Worm (Caenorhabditis elegans) whole organism, late embryonic: ENCODE data around the gene smu-2.
A peak's percentile ranks its signal among the peaks of the same experiment; 100 is the strongest.

Source experiments
- C08G9.2 ChIP-seq: sonication (generic microtip); optimal IDR thresholded peaks from 2 replicates; lab custom pipeline; 2016; ENCODE audit warnings: mild to moderate bottlenecking, missing genetic modification characterization, moderate library complexity, missing compliant biosample characterization
- C38D4.7 ChIP-seq: fragments of 200-800 bp; sonication (Bioruptor generic); optimal IDR thresholded peaks from 2 replicates; lab custom pipeline; 2018; ENCODE audit warnings: mild to moderate bottlenecking, missing genetic modification characterization, moderate library complexity, missing compliant biosample characterization
- F13H6.1 ChIP-seq: sonication (generic microtip); optimal IDR thresholded peaks from 2 replicates; lab custom pipeline; 2016; ENCODE audit warnings: missing genetic modification characterization, missing compliant biosample characterization
- K09A11.1 ChIP-seq: sonication (generic microtip); optimal IDR thresholded peaks from 2 replicates; lab custom pipeline; 2017; ENCODE audit warnings: antibody characterized with exemption, mild to moderate bottlenecking, missing genetic modification characterization, missing compliant biosample characterization; ENCODE audit not compliant: insufficient read depth
- Y22D7AL.16 ChIP-seq: sonication (generic microtip); optimal IDR thresholded peaks from 2 replicates; lab custom pipeline; 2016; ENCODE audit warnings: missing genetic modification characterization, missing compliant biosample characterization
- ceh-18 ChIP-seq: sonication (generic microtip); optimal IDR thresholded peaks from 2 replicates; lab custom pipeline; 2016; ENCODE audit warnings: missing genetic modification characterization, missing compliant biosample characterization
- ceh-19 ChIP-seq: fragments of 200-800 bp; sonication (Bioruptor generic); optimal IDR thresholded peaks from 2 replicates; lab custom pipeline; 2018; ENCODE audit warnings: mild to moderate bottlenecking, missing genetic modification characterization, missing compliant biosample characterization
- ceh-2 ChIP-seq: sonication (generic microtip); optimal IDR thresholded peaks from 2 replicates; lab custom pipeline; 2016; ENCODE audit warnings: missing genotype, missing genetic modification characterization, missing compliant biosample characterization
- ceh-24 ChIP-seq: sonication (generic microtip); optimal IDR thresholded peaks from 2 replicates; lab custom pipeline; 2016; ENCODE audit warnings: mild to moderate bottlenecking, missing genetic modification characterization, missing compliant biosample characterization
- ceh-34 ChIP-seq: sonication (generic microtip); optimal IDR thresholded peaks from 2 replicates; lab custom pipeline; 2016; ENCODE audit warnings: mild to moderate bottlenecking, missing genetic modification characterization, missing compliant biosample characterization
- ceh-45 ChIP-seq: fragments of 200-800 bp; sonication (Bioruptor generic); IDR thresholded peaks from 2 replicates; pipeline ENCODE4 v1.3.6; 2022; ENCODE audit warnings: missing genetic modification reagents, missing genetic modification characterization, missing compliant biosample characterization
- ceh-9 ChIP-seq: sonication (generic microtip); optimal IDR thresholded peaks from 2 replicates; lab custom pipeline; 2016; ENCODE audit warnings: mild to moderate bottlenecking, missing genetic modification characterization, inconsistent platforms, missing compliant biosample characterization
- dmd-4 ChIP-seq: sonication (generic microtip); optimal IDR thresholded peaks from 2 replicates; lab custom pipeline; 2016; ENCODE audit warnings: borderline replicate concordance, missing genetic modification characterization, missing compliant biosample characterization
- dve-1 ChIP-seq: sonication (generic microtip); optimal IDR thresholded peaks from 2 replicates; lab custom pipeline; 2017; ENCODE audit warnings: antibody characterized with exemption, mild to moderate bottlenecking, missing genetic modification characterization, missing compliant biosample characterization
- elt-2 ChIP-seq: sonication (generic microtip); optimal IDR thresholded peaks from 2 replicates; lab custom pipeline; 2016; ENCODE audit warnings: missing genetic modification reagents, missing genetic modification characterization, missing compliant biosample characterization
- elt-4 ChIP-seq: sonication (generic microtip); optimal IDR thresholded peaks from 2 replicates; lab custom pipeline; 2016; ENCODE audit warnings: missing genetic modification characterization, missing compliant biosample characterization
- fax-1 ChIP-seq: sonication (generic microtip); optimal IDR thresholded peaks from 2 replicates; lab custom pipeline; 2016; ENCODE audit warnings: missing genotype, missing genetic modification characterization, missing compliant biosample characterization
- gmeb-2 ChIP-seq: sonication (generic microtip); optimal IDR thresholded peaks from 2 replicates; lab custom pipeline; 2016; ENCODE audit warnings: missing genetic modification characterization, inconsistent platforms, missing compliant biosample characterization
- hlh-15 ChIP-seq: sonication (generic microtip); optimal IDR thresholded peaks from 2 replicates; lab custom pipeline; 2016; ENCODE audit warnings: missing genetic modification characterization, missing compliant biosample characterization
- hlh-8 ChIP-seq: sonication (generic microtip); optimal IDR thresholded peaks from 2 replicates; lab custom pipeline; 2016; ENCODE audit warnings: missing genotype, missing genetic modification characterization, missing compliant biosample characterization
- lin-11 ChIP-seq: fragments of 200-800 bp; sonication (Bioruptor generic); optimal IDR thresholded peaks from 2 replicates; lab custom pipeline; 2018; ENCODE audit warnings: mild to moderate bottlenecking, missing genetic modification characterization, missing compliant biosample characterization
- madf-2 ChIP-seq: sonication (generic microtip); optimal IDR thresholded peaks from 2 replicates; lab custom pipeline; 2017; ENCODE audit warnings: missing genetic modification characterization, missing compliant biosample characterization
- mec-3 ChIP-seq: sonication (generic microtip); optimal IDR thresholded peaks from 2 replicates; lab custom pipeline; 2016; ENCODE audit warnings: borderline replicate concordance, missing genetic modification characterization, missing compliant biosample characterization
- npax-4 ChIP-seq: sonication (generic microtip); optimal IDR thresholded peaks from 2 replicates; lab custom pipeline; 2016; ENCODE audit warnings: missing genetic modification characterization, missing compliant biosample characterization
- pag-3 ChIP-seq: sonication (generic microtip); optimal IDR thresholded peaks from 2 replicates; lab custom pipeline; 2016; ENCODE audit warnings: missing compliant biosample characterization, missing genetic modification characterization, borderline replicate concordance
- pat-9 ChIP-seq: fragments of 200-800 bp; sonication (Bioruptor generic); optimal IDR thresholded peaks from 2 replicates; lab custom pipeline; 2018; ENCODE audit warnings: mild to moderate bottlenecking, missing genetic modification characterization, moderate library complexity, missing compliant biosample characterization
- pax-1 ChIP-seq: fragments of 150-350 bp; optimal IDR thresholded peaks from 2 replicates; lab custom pipeline; 2014; ENCODE audit warnings: missing biosample characterization, missing genetic modification characterization
- pha-2 ChIP-seq: sonication (generic microtip); optimal IDR thresholded peaks from 2 replicates; lab custom pipeline; 2017; ENCODE audit warnings: mild to moderate bottlenecking, missing genetic modification characterization, missing compliant biosample characterization
- pros-1 ChIP-seq: fragments of 150-350 bp; optimal IDR thresholded peaks from 2 replicates; lab custom pipeline; 2014; ENCODE audit warnings: missing biosample characterization, missing genetic modification reagents, missing genetic modification characterization
- sdc-2 ChIP-seq: sonication (generic microtip); optimal IDR thresholded peaks from 2 replicates; lab custom pipeline; 2016; ENCODE audit warnings: missing genotype, missing genetic modification characterization, missing compliant biosample characterization
- sox-4 ChIP-seq: sonication (generic microtip); optimal IDR thresholded peaks from 2 replicates; lab custom pipeline; 2017; ENCODE audit warnings: mild to moderate bottlenecking, missing genetic modification characterization, inconsistent platforms, missing compliant biosample characterization
- tbx-2 ChIP-seq: sonication (generic microtip); optimal IDR thresholded peaks from 2 replicates; lab custom pipeline; 2016; ENCODE audit warnings: missing genetic modification characterization, missing compliant biosample characterization
- tbx-7 ChIP-seq: sonication (generic microtip); optimal IDR thresholded peaks from 2 replicates; lab custom pipeline; 2016; ENCODE audit warnings: missing genotype, missing genetic modification characterization, missing compliant biosample characterization
- ttx-3 ChIP-seq: sonication (generic microtip); optimal IDR thresholded peaks from 2 replicates; lab custom pipeline; 2016; ENCODE audit warnings: missing genetic modification reagents, missing genetic modification characterization, missing compliant biosample characterization
- unc-55 ChIP-seq: sonication (generic microtip); optimal IDR thresholded peaks from 2 replicates; lab custom pipeline; 2017; ENCODE audit warnings: missing biosample characterization, missing genetic modification reagents, missing genetic modification characterization
- unc-86 ChIP-seq: sonication (generic microtip); optimal IDR thresholded peaks from 2 replicates; lab custom pipeline; 2016; ENCODE audit warnings: missing genetic modification characterization, missing compliant biosample characterization
- zip-5 ChIP-seq: sonication (generic microtip); optimal IDR thresholded peaks from 2 replicates; lab custom pipeline; 2016; ENCODE audit warnings: missing genetic modification characterization, missing compliant biosample characterization
- ztf-16 ChIP-seq: sonication (generic microtip); optimal IDR thresholded peaks from 2 replicates; lab custom pipeline; 2017; ENCODE audit warnings: missing genetic modification characterization, missing compliant biosample characterization

smu-2 gene

DNA sequence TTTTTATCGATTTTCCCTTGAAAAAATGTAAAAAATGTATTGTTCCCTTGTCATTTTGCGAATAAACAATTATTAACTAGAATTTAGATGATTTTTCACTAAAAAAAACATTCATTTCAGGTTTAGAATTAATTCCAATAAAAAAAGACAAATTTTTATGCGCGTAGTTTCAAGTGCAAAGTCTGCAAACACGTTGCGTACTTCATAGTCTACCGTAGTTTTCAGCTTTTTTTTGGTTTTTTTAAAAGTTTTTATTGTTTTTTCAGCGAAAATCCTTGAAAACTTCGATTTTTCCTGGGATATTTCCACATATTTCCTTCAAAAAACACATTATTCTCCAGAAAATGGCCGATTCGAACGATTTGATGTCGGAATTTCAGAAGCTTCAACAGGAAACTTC is 28.7 kb upstream of the smu-2 start, which contains the start of gene C16C8.11:
Gene C16C8.11 (plus strand): TSS at position 188 of the 400 bp plus-strand sequence.
- TF ChIP-seq ceh-45 (GFP tag; lab: Robert Waterston, UW): no peak
- no peak for TF ChIP-seq ceh-2 (tag; lab: Kevin White, UChicago)
- no peak for TF ChIP-seq hlh-8 (tag; lab: Kevin White, UChicago)
- TF ChIP-seq sox-4 (tag; lab: Kevin White, UChicago): no peak
- TF ChIP-seq hlh-15 (tag; lab: Kevin White, UChicago): no peak
- no peak for TF ChIP-seq ceh-34 (tag; lab: Kevin White, UChicago)
- no peak for TF ChIP-seq gmeb-2 (tag; lab: Kevin White, UChicago)
- TF ChIP-seq pros-1: no peak

DNA sequence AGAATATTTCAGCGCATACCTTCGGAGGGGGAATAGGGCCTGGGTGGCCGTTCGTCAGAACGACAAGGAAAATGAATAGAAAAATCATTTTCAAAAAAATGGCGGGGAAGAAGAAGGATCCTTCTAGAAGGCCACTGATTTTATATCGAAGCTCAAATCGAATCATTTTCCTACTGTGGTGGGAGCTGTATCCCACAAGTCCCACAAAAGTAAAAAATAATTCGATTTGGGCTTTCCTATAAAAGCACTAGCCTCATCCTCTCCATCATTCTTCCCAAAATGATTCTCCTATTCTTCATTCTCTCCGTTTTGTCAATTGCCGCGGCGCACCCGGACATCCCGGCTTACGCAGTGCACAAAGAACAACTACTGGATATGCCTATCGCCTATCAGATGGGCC is 24.0 kb upstream of the smu-2 start, which contains the start of the genes C16C8.26 and C16C8.19:
Gene C16C8.26 (minus strand): TSS at position 101 of the 400 bp plus-strand sequence.
Gene C16C8.19 (plus strand): TSS at position 279 of the 400 bp plus-strand sequence.
- TF ChIP-seq pat-9 (tag; lab: Kevin White, UChicago): no peak
- no peak for TF ChIP-seq lin-11
- no peak for TF ChIP-seq dmd-4 (tag; lab: Kevin White, UChicago)
- TF ChIP-seq elt-2 (tag; lab: Kevin White, UChicago): no peak
- TF ChIP-seq sdc-2 (tag; lab: Kevin White, UChicago): no peak
- TF ChIP-seq ceh-19: no peak

DNA sequence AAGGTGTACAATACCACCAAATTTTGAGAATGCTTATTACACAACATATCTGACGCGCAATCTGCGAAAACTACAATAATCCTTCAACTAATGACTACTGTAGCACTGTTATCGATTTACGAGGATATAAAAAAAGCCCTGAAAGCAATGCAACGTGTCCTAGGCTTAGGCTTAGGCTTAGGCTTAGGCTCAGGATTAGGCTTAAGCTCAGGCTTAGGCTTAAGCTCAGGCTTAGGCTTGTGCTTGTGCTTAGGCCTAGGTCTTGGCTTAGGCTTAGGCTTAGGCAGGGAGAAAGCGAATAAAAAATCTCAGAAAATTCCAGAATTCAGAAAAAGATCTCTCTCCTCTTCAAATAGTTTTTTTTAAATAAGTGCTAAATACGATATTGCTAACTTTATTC is 23.0 kb upstream of the smu-2 start:
- TF ChIP-seq madf-2 (tag; lab: Kevin White, UChicago): no peak
- TF ChIP-seq dve-1: peak; percentile 79
- TF ChIP-seq ceh-45 (GFP tag; lab: Robert Waterston, UW): no peak
- no peak for TF ChIP-seq elt-2 (tag; lab: Kevin White, UChicago)

DNA sequence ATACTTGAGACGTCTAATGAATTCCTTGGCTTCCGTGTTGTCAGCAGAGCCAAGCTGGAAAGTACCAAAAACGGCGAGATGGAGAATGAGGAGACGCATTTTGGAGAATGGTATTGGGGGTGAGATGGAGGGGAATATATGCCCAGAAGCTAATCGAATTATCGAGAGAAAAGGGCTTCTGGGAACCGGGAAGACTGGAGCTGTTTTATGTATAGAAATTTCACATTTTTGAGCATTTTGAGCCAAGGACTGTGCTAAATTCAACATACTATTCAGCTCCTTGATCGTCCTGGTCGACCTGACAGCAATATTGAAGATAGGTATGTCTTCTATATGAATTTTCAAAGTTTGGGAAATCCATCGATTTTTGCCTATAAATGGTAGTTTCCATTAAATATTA is 22.2 kb upstream of the smu-2 start, which contains the start of gene C16C8.7:
Gene C16C8.7 (minus strand): TSS at position 101 of the 400 bp plus-strand sequence.
- no peak for TF ChIP-seq npax-4 (tag; lab: Kevin White, UChicago)
- TF ChIP-seq ceh-19: no peak
- TF ChIP-seq hlh-8 (tag; lab: Kevin White, UChicago): no peak
- TF ChIP-seq ceh-9 (tag; lab: Kevin White, UChicago): no peak
- no peak for TF ChIP-seq ceh-18
- TF ChIP-seq Y22D7AL.16: no peak
- no peak for TF ChIP-seq tbx-7 (tag; lab: Kevin White, UChicago)
- no peak for TF ChIP-seq pax-1 (tag; lab: Kevin White, UChicago)
- TF ChIP-seq unc-55 (GFP tag; lab: Kevin White, UChicago): no peak
- TF ChIP-seq tbx-2 (tag; lab: Kevin White, UChicago): no peak
- TF ChIP-seq C08G9.2: no peak
- no peak for TF ChIP-seq F13H6.1 (tag; lab: Kevin White, UChicago)
- TF ChIP-seq pag-3: no peak

DNA sequence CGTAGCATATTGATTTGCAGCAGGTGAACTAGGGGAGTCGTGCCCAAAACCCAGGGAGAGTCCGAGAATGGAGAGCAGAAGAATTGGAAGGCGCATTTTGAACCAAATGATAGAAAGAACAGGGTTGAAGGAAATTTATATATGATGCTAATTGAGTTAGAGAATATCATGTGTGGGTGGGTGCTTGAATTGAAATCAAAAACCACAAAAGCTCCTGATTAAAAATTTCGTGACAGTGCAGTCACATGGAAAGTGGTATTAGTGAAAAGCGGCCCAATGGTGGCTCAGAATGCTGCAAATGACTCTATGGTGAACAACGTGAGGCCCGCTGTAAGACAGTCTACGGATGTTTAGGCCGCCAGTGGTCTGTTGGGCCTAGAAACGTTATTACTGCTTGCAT is 20.6 kb upstream of the smu-2 start, which contains the start of gene C16C8.8:
Gene C16C8.8 (minus strand): TSS at position 101 of the 400 bp plus-strand sequence.
- TF ChIP-seq fax-1 (tag; lab: Kevin White, UChicago) (no peak), sox-4 (tag; lab: Kevin White, UChicago) (no peak), pat-9 (tag; lab: Kevin White, UChicago) (no peak), sdc-2 (tag; lab: Kevin White, UChicago) (no peak), ceh-24 (tag; lab: Kevin White, UChicago) (no peak), K09A11.1 (tag; lab: Kevin White, UChicago) (no peak), ttx-3 (tag; lab: Kevin White, UChicago) (no peak), unc-55 (GFP tag; lab: Kevin White, UChicago) (no peak), zip-5 (tag; lab: Kevin White, UChicago) (no peak), gmeb-2 (tag; lab: Kevin White, UChicago) (no peak), tbx-7 (tag; lab: Kevin White, UChicago) (no peak), unc-86 (tag; lab: Kevin White, UChicago) (no peak), Y22D7AL.16 (no peak), mec-3 (tag; lab: Kevin White, UChicago) (no peak), elt-4 (no peak), hlh-8 (tag; lab: Kevin White, UChicago) (no peak), pha-2 (tag; lab: Kevin White, UChicago) (no peak), C38D4.7 (no peak), pros-1 (no peak), ztf-16 (tag; lab: Kevin White, UChicago) (no peak)
- TF ChIP-seq, all 69 proteins: peak for 0
